Worm (Caenorhabditis elegans): ENCODE results near the gene F16G10.3.
A peak's percentile ranks its signal among the peaks of the same experiment; 100 is the strongest.

The F16G10.3 gene

ce11 chrII:2354476-2354875, 17.7 kb upstream of the F16G10.3 start, which contains the start of gene F43C11.2:
F43C11.2 (plus strand) TSS chrII:2354776.
- TF ChIP-seq him-1 (tag; optimal IDR thresholded peaks at IDR 0.05) (no peak), dao-5 (tag; optimal IDR thresholded peaks at IDR 0.05) (no peak), W03F9.2 (tag; optimal IDR thresholded peaks at IDR 0.05) (no peak)

- TF ChIP-seq W03F9.2 (tag; optimal IDR thresholded peaks at IDR 0.05) (no peak), dao-5 (tag; optimal IDR thresholded peaks at IDR 0.05) (no peak), him-1 (tag; optimal IDR thresholded peaks at IDR 0.05) (no peak)
These were observed 15.4 kb upstream of the F16G10.3 start, which contains the start of gene F43C11.1 for ce11 chrII:2356795-2357194. F43C11.1 (plus strand) TSS chrII:2357095.

- TF ChIP-seq W03F9.2 (tag; optimal IDR thresholded peaks at IDR 0.05) (no peak), him-1 (tag; optimal IDR thresholded peaks at IDR 0.05) (no peak), dao-5 (tag; optimal IDR thresholded peaks at IDR 0.05) (no peak)
These were observed 12.2 kb upstream of the F16G10.3 start, which contains the start of gene F43C11.16 for ce11 chrII:2359965-2360364. F43C11.16 (minus strand) TSS chrII:2360065.

ce11 chrII:2363673-2364072, 8.5 kb upstream of the F16G10.3 start, which contains the start of gene F43C11.11:
F43C11.11 (minus strand) TSS chrII:2363773.
- TF ChIP-seq dao-5 (tag; optimal IDR thresholded peaks at IDR 0.05) (no peak), W03F9.2 (tag; optimal IDR thresholded peaks at IDR 0.05) (no peak), him-1 (tag; optimal IDR thresholded peaks at IDR 0.05) (no peak)

ce11 chrII:2366623-2367365, 5.4 kb upstream of the F16G10.3 start, which contains the start of the genes F43C11.12 and F16G10.5:
F43C11.12 (minus strand) TSS chrII:2366723.
F16G10.5 (plus strand) TSS chrII:2367315.
- TF ChIP-seq W03F9.2 (tag; optimal IDR thresholded peaks at IDR 0.05) (no peak), dao-5 (tag; optimal IDR thresholded peaks at IDR 0.05) (no peak), him-1 (tag; optimal IDR thresholded peaks at IDR 0.05) (no peak)

ce11 chrII:2368956-2369355, 3.2 kb upstream of the F16G10.3 start, which contains the start of gene hpo-25:
hpo-25 (plus strand) TSS chrII:2369256.
- TF ChIP-seq W03F9.2 (tag; optimal IDR thresholded peaks at IDR 0.05), result no peak
- no peak for TF ChIP-seq dao-5 (tag; optimal IDR thresholded peaks at IDR 0.05)
- no peak for TF ChIP-seq him-1 (tag; optimal IDR thresholded peaks at IDR 0.05)

- TF ChIP-seq dao-5 (tag; optimal IDR thresholded peaks at IDR 0.05) (no peak), him-1 (tag; optimal IDR thresholded peaks at IDR 0.05) (no peak)
These were observed 2.8 kb downstream of the F16G10.3 start, which contains the start of gene F16G10.2 for ce11 chrII:2374973-2375372. F16G10.2 (plus strand) TSS chrII:2375273.

- TF ChIP-seq him-1 (tag; optimal IDR thresholded peaks at IDR 0.05) (no peak), dao-5 (tag; optimal IDR thresholded peaks at IDR 0.05) (no peak), W03F9.2 (tag; optimal IDR thresholded peaks at IDR 0.05) (no peak)
These were observed 5.6 kb downstream of the F16G10.3 start, which contains the start of gene F16G10.6 for ce11 chrII:2377751-2378150. F16G10.6 (minus strand) TSS chrII:2377851.

ce11 chrII:2378465-2379009, 6.3 kb downstream of the F16G10.3 start:
- TF ChIP-seq dao-5 (tag; optimal IDR thresholded peaks at IDR 0.05), result no peak
- TF ChIP-seq W03F9.2 (tag; optimal IDR thresholded peaks at IDR 0.05), result peak; percentile 18

- TF ChIP-seq dao-5 (tag; optimal IDR thresholded peaks at IDR 0.05), result no peak
These were observed 7.5 kb downstream of the F16G10.3 start for ce11 chrII:2379673-2380072.

- TF ChIP-seq dao-5 (tag; optimal IDR thresholded peaks at IDR 0.05) (no peak), him-1 (tag; optimal IDR thresholded peaks at IDR 0.05) (no peak), W03F9.2 (tag; optimal IDR thresholded peaks at IDR 0.05) (no peak)
These were observed 8.0 kb downstream of the F16G10.3 start, which contains the start of gene F16G10.7 for ce11 chrII:2380174-2380573. F16G10.7 (minus strand) TSS chrII:2380274.

- TF ChIP-seq him-1 (tag; optimal IDR thresholded peaks at IDR 0.05) (no peak), dao-5 (tag; optimal IDR thresholded peaks at IDR 0.05) (no peak), W03F9.2 (tag; optimal IDR thresholded peaks at IDR 0.05) (no peak)
These were observed 11.1 kb downstream of the F16G10.3 start, which contains the start of gene F16G10.8 for ce11 chrII:2383334-2383733. F16G10.8 (minus strand) TSS chrII:2383434.

ce11 chrII:2385495-2385894, 13.3 kb downstream of the F16G10.3 start, which contains the start of gene F16G10.9:
F16G10.9 (minus strand) TSS chrII:2385595.
- TF ChIP-seq dao-5 (tag; optimal IDR thresholded peaks at IDR 0.05) (no peak), him-1 (tag; optimal IDR thresholded peaks at IDR 0.05) (no peak), W03F9.2 (tag; optimal IDR thresholded peaks at IDR 0.05) (no peak)

- TF ChIP-seq him-1 (tag; optimal IDR thresholded peaks at IDR 0.05), result no peak
- no peak for TF ChIP-seq dao-5 (tag; optimal IDR thresholded peaks at IDR 0.05)
- no peak for TF ChIP-seq W03F9.2 (tag; optimal IDR thresholded peaks at IDR 0.05)
These were observed 18.7 kb downstream of the F16G10.3 start, which contains the start of gene F16G10.10 for ce11 chrII:2390884-2391283. F16G10.10 (minus strand) TSS chrII:2390984.

Measured in whole organism, L4/young adult.